Worm (Caenorhabditis elegans) whole organism, young adult: ENCODE results near the gene kel-3.

Source experiments
- B0261.1 ChIP-seq: sonication (generic microtip); optimal IDR thresholded peaks from 2 replicates; lab custom pipeline; 2016; ENCODE audit warnings: mild to moderate bottlenecking, missing genetic modification characterization, moderate library complexity, missing compliant biosample characterization
- D2030.7 ChIP-seq: fragments of 200-800 bp; sonication (Bioruptor generic); IDR thresholded peaks from 2 replicates; pipeline ENCODE4 v1.3.6; 2022; ENCODE audit warnings: missing genetic modification reagents, missing genetic modification characterization, missing compliant biosample characterization
- F10E7.11 ChIP-seq: sonication (generic microtip); optimal IDR thresholded peaks from 2 replicates; lab custom pipeline; 2017; ENCODE audit warnings: mild to moderate bottlenecking, missing genetic modification characterization, moderate library complexity, missing compliant biosample characterization
- F23B12.7 ChIP-seq: sonication (generic microtip); optimal IDR thresholded peaks from 2 replicates; lab custom pipeline; 2017; ENCODE audit warnings: missing genetic modification characterization, mild to moderate bottlenecking, missing compliant biosample characterization, antibody characterized with exemption, moderate library complexity; ENCODE audit not compliant: insufficient read depth
- F39B2.1 ChIP-seq: fragments of 200-800 bp; sonication (Bioruptor generic); IDR thresholded peaks from 2 replicates; pipeline ENCODE4 v1.3.6; 2022; ENCODE audit warnings: missing genetic modification reagents, missing genetic modification characterization, missing compliant biosample characterization
- F55B11.4 ChIP-seq: sonication (generic microtip); optimal IDR thresholded peaks from 2 replicates; lab custom pipeline; 2016; ENCODE audit warnings: missing compliant biosample characterization, missing genetic modification characterization, borderline replicate concordance; ENCODE audit not compliant: insufficient read depth
- F57C9.4 ChIP-seq: sonication (generic microtip); optimal IDR thresholded peaks from 2 replicates; lab custom pipeline; 2017; ENCODE audit warnings: mild to moderate bottlenecking, missing genetic modification characterization, missing compliant biosample characterization
- T07F8.4 ChIP-seq: sonication (generic microtip); optimal IDR thresholded peaks from 2 replicates; lab custom pipeline; 2016; ENCODE audit warnings: mild to moderate bottlenecking, missing genetic modification characterization, moderate library complexity, missing compliant biosample characterization
- Y95B8A.8 ChIP-seq: fragments of 200-800 bp; sonication (Bioruptor generic); IDR thresholded peaks from 2 replicates; pipeline ENCODE4 v1.3.6; 2022; ENCODE audit warnings: missing genetic modification reagents, missing genetic modification characterization, missing compliant biosample characterization
- akir-1 ChIP-seq: fragments of 200-800 bp; sonication (Bioruptor generic); optimal IDR thresholded peaks from 2 replicates; lab custom pipeline; 2018; ENCODE audit warnings: mild to moderate bottlenecking, missing genetic modification characterization, moderate library complexity, missing compliant biosample characterization
- attf-3 ChIP-seq: fragments of 200-800 bp; sonication (Bioruptor generic); conservative IDR thresholded peaks from 2 replicates; pipeline ENCODE4 v1.3.6; 2022; ENCODE audit warnings: missing genetic modification reagents, missing genetic modification characterization, missing compliant biosample characterization
- attf-5 ChIP-seq: fragments of 200-800 bp; sonication (Bioruptor generic); optimal IDR thresholded peaks from 2 replicates; lab custom pipeline; 2018; ENCODE audit warnings: mild to moderate bottlenecking, missing genetic modification characterization, missing compliant biosample characterization
- bed-1 ChIP-seq: fragments of 200-800 bp; sonication (Bioruptor generic); IDR thresholded peaks from 2 replicates; pipeline ENCODE4 v1.3.6; 2022; ENCODE audit warnings: missing genetic modification reagents, missing genetic modification characterization, missing compliant biosample characterization
- cebp-1 ChIP-seq, 2 experiments: fragments of 200-800 bp in 1 of 2; sonication (Bioruptor generic) in 1 of 2; sonication (generic microtip) in 1 of 2; IDR thresholded peaks in 1 of 2; optimal IDR thresholded peaks in 1 of 2; 2 replicates each; pipeline versions ENCODE4 v1.3.6 to Lab custom; 2017 to 2022; ENCODE audit warnings: missing compliant biosample characterization in 2 of 2, missing genetic modification characterization in 2 of 2, mild to moderate bottlenecking in 1 of 2, missing genetic modification reagents in 1 of 2, moderate library complexity in 1 of 2
- cebp-2 ChIP-seq: fragments of 200-800 bp; sonication (Bioruptor generic); IDR thresholded peaks from 2 replicates; pipeline ENCODE4 v1.3.6; 2022; ENCODE audit warnings: missing genetic modification characterization, missing compliant biosample characterization
- ceh-100 ChIP-seq: fragments of 200-800 bp; sonication (Bioruptor generic); IDR thresholded peaks from 2 replicates; pipeline ENCODE4 v1.3.6; 2022; ENCODE audit warnings: missing genetic modification reagents, missing genetic modification characterization, missing compliant biosample characterization
- ceh-40 ChIP-seq: fragments of 200-800 bp; sonication (Bioruptor generic); IDR thresholded peaks from 2 replicates; pipeline ENCODE4 v1.3.6; 2022; ENCODE audit warnings: missing genetic modification characterization, missing compliant biosample characterization
- dox-1 ChIP-seq: fragments of 200-800 bp; sonication (Bioruptor generic); IDR thresholded peaks from 2 replicates; pipeline ENCODE4 v1.3.6; 2022; ENCODE audit warnings: missing genetic modification reagents, missing genetic modification characterization, missing compliant biosample characterization
- egl-18 ChIP-seq: fragments of 200-800 bp; sonication (Bioruptor generic); IDR thresholded peaks from 2 replicates; pipeline ENCODE4 v1.3.6; 2022; ENCODE audit warnings: missing genetic modification reagents, missing genetic modification characterization, missing compliant biosample characterization
- ekl-4 ChIP-seq: fragments of 200-800 bp; sonication (Bioruptor generic); IDR thresholded peaks from 2 replicates; pipeline ENCODE4 v1.3.6; 2022; ENCODE audit warnings: missing genetic modification reagents, missing genetic modification characterization, missing compliant biosample characterization
- him-1 ChIP-seq: sonication (generic microtip); optimal IDR thresholded peaks from 2 replicates; lab custom pipeline; 2016; ENCODE audit warnings: missing genotype, missing genetic modification reagents, missing genetic modification characterization, missing compliant biosample characterization
- hmg-1.2 ChIP-seq: fragments of 200-800 bp; sonication (Bioruptor generic); IDR thresholded peaks from 2 replicates; pipeline ENCODE4 v1.3.6; 2022; ENCODE audit warnings: missing genetic modification reagents, missing genetic modification characterization, missing compliant biosample characterization
- hmg-20 ChIP-seq: fragments of 200-800 bp; sonication (Bioruptor generic); IDR thresholded peaks from 2 replicates; pipeline ENCODE4 v1.3.6; 2022; ENCODE audit warnings: missing genetic modification reagents, missing genetic modification characterization, missing compliant biosample characterization
- hrde-1 ChIP-seq: sonication (generic microtip); optimal IDR thresholded peaks from 2 replicates; lab custom pipeline; 2016; ENCODE audit warnings: missing genetic modification characterization, mild to moderate bottlenecking, missing compliant biosample characterization, moderate library complexity, missing genotype, missing genetic modification reagents, borderline replicate concordance
- let-607 ChIP-seq, 2 experiments: fragments of 200-800 bp in 1 of 2; sonication (Bioruptor generic) in 1 of 2; sonication (generic microtip) in 1 of 2; optimal IDR thresholded peaks; 2 replicates each; lab custom pipeline; 2016 to 2018; ENCODE audit warnings: mild to moderate bottlenecking in 2 of 2, missing compliant biosample characterization in 2 of 2, missing genetic modification characterization in 2 of 2, moderate library complexity in 2 of 2, missing genotype in 1 of 2
- lin-40 ChIP-seq: sonication (generic microtip); optimal IDR thresholded peaks from 2 replicates; lab custom pipeline; 2016; ENCODE audit warnings: missing genetic modification characterization, mild to moderate bottlenecking, missing compliant biosample characterization, missing genotype, missing genetic modification reagents
- madf-10 ChIP-seq: sonication (generic microtip); optimal IDR thresholded peaks from 2 replicates; lab custom pipeline; 2016; ENCODE audit warnings: mild to moderate bottlenecking, missing genetic modification characterization, missing compliant biosample characterization
- mes-4 ChIP-seq: sonication (generic microtip); optimal IDR thresholded peaks from 2 replicates; lab custom pipeline; 2016; ENCODE audit warnings: missing genotype, missing genetic modification characterization, missing compliant biosample characterization
- nfya-1 ChIP-seq: sonication (generic microtip); optimal IDR thresholded peaks from 2 replicates; lab custom pipeline; 2017; ENCODE audit warnings: antibody characterized with exemption, missing compliant biosample characterization, missing genetic modification characterization, borderline replicate concordance; ENCODE audit not compliant: insufficient read depth
- nfya-2 ChIP-seq: fragments of 200-800 bp; sonication (Bioruptor generic); IDR thresholded peaks from 2 replicates; pipeline ENCODE4 v1.3.6; 2022; ENCODE audit warnings: missing genetic modification reagents, missing genetic modification characterization, missing compliant biosample characterization
- nfyb-1 ChIP-seq: fragments of 200-800 bp; sonication (Bioruptor generic); IDR thresholded peaks from 2 replicates; pipeline ENCODE4 v1.3.6; 2022; ENCODE audit warnings: missing genetic modification reagents, missing genetic modification characterization, missing compliant biosample characterization
- nhr-90 ChIP-seq: sonication (generic microtip); optimal IDR thresholded peaks from 2 replicates; lab custom pipeline; 2016; ENCODE audit warnings: missing genotype, mild to moderate bottlenecking, missing genetic modification characterization, missing compliant biosample characterization
- rcor-1 ChIP-seq: fragments of 200-800 bp; sonication (Bioruptor generic); IDR thresholded peaks from 2 replicates; pipeline ENCODE4 v1.3.6; 2022; ENCODE audit warnings: missing genetic modification reagents, missing genetic modification characterization, missing compliant biosample characterization
- rec-8 ChIP-seq, 2 experiments: sonication (generic microtip); optimal IDR thresholded peaks; 2 replicates each; lab custom pipeline; 2016; ENCODE audit warnings: mild to moderate bottlenecking in 2 of 2, missing genetic modification characterization in 2 of 2, missing genetic modification reagents in 2 of 2, missing genotype in 2 of 2, missing biosample characterization in 1 of 2, missing compliant biosample characterization in 1 of 2, moderate library complexity in 1 of 2
- sea-2 ChIP-seq: fragments of 200-800 bp; sonication (Bioruptor generic); IDR thresholded peaks from 2 replicates; pipeline ENCODE4 v1.3.6; 2022; ENCODE audit warnings: missing genetic modification characterization, missing compliant biosample characterization
- snpc-1.3 ChIP-seq: sonication (generic microtip); optimal IDR thresholded peaks from 2 replicates; lab custom pipeline; 2017; ENCODE audit warnings: missing genetic modification characterization, mild to moderate bottlenecking, missing compliant biosample characterization, antibody characterized with exemption, moderate library complexity, missing genotype, missing genetic modification reagents; ENCODE audit not compliant: insufficient read depth
- somi-1 ChIP-seq: fragments of 200-800 bp; sonication (Bioruptor generic); optimal IDR thresholded peaks from 2 replicates; lab custom pipeline; 2018; ENCODE audit warnings: mild to moderate bottlenecking, missing genetic modification characterization, missing compliant biosample characterization
- sptf-2 ChIP-seq: fragments of 200-800 bp; sonication (Bioruptor generic); optimal IDR thresholded peaks from 2 replicates; lab custom pipeline; 2018; ENCODE audit warnings: mild to moderate bottlenecking, missing genetic modification characterization, missing compliant biosample characterization
- zfh-2 ChIP-seq: fragments of 200-800 bp; sonication (Bioruptor generic); conservative IDR thresholded peaks from 2 replicates; pipeline ENCODE4 v1.3.6; 2022; ENCODE audit warnings: missing genetic modification reagents, missing genetic modification characterization, missing compliant biosample characterization
- ztf-25 ChIP-seq: fragments of 200-800 bp; sonication (Bioruptor generic); IDR thresholded peaks from 2 replicates; pipeline ENCODE4 v1.3.6; 2022; ENCODE audit warnings: missing genetic modification reagents, missing genetic modification characterization, missing compliant biosample characterization
- ztf-28 ChIP-seq: fragments of 200-800 bp; sonication (Bioruptor generic); IDR thresholded peaks from 2 replicates; pipeline ENCODE4 v1.3.6; 2022; ENCODE audit warnings: missing genetic modification reagents, missing genetic modification characterization, missing compliant biosample characterization
- ztf-3 ChIP-seq: fragments of 200-800 bp; sonication (Bioruptor generic); optimal IDR thresholded peaks from 2 replicates; lab custom pipeline; 2018; ENCODE audit warnings: mild to moderate bottlenecking, missing genetic modification characterization, missing compliant biosample characterization
- ztf-6 ChIP-seq: fragments of 200-800 bp; sonication (Bioruptor generic); IDR thresholded peaks from 2 replicates; pipeline ENCODE4 v1.3.6; 2022; ENCODE audit warnings: missing genetic modification reagents, missing genetic modification characterization, missing compliant biosample characterization

Gene kel-3

DNA sequence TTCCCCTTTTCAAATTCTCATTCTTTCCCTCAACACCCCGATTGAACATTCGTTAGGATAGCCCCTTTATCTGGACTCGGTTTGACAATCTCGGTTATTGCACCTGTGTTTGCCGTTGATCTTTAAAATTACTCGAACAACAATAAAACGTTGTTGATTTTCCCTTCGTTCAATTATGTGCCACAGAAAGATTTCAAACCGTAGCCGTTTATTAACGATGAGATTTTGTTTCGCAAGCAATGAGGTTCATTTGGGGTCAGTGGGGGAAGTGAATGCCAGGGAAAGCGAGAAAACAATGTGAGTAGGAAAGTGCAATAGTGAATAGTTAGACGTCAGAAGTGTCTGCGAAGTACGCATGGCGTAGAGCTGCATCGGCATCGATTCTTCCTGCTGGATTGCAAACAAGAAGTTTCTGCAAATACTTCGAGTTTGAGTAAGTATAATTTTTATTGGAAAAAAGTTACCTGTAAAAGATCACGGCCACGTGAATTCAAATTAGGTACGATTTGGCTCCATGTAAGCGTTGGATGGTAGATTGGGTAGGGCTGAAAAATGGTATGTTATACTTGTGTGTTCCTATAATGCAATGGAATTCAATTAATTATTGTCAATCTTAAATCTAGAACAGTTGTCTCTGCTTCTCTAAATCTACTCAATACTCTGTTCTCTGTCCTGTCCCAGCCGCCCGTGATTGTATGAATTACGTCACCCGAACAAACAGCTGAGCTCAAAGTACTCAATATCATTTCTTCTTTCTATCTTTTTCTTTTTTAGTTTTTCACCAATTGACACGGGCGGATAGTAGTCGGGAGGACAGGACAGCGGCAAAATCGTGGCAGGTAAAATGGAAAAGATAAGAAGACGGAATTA, at the start of gene kel-3 (continued):
- TF ChIP-seq rec-8 (tag; optimal IDR thresholded peaks at IDR 0.05; lab: Kevin White, UChicago) (peak; percentile 31 to 57), ztf-3 (GFP tag; lab: Kevin White, UChicago) (peak; percentile 91), T07F8.4 (tag; lab: Kevin White, UChicago) (peak; percentile 75), cebp-2 (GFP tag; lab: Robert Waterston, UW) (no peak; the same call in 1 of the 2 replicates), ekl-4 (GFP tag; lab: Robert Waterston, UW) (peak; percentile 97), F55B11.4 (tag; lab: Kevin White, UChicago) (no peak), hmg-20 (GFP tag; lab: Robert Waterston, UW) (peak; percentile 34; the same call in 1 of the 2 replicates), ztf-6 (GFP tag; lab: Robert Waterston, UW) (no peak; the same call in 1 of the 2 replicates), bed-1 (GFP tag; lab: Robert Waterston, UW) (peak; percentile 82; the same call in 1 of the 2 replicates), ztf-28 (0 out of 2 replicates have a peak, but pooled peaks have one; percentile 47), F10E7.11 (tag; lab: Kevin White, UChicago) (peak; percentile 97), nfya-1 (tag; lab: Kevin White, UChicago) (no peak), ceh-100 (GFP tag; lab: Robert Waterston, UW) (peak; percentile 76), akir-1 (GFP tag; lab: Kevin White, UChicago) (no peak), sea-2 (GFP tag; lab: Robert Waterston, UW) (peak; percentile 66; the same call in 1 of the 2 replicates), attf-5 (GFP tag; lab: Kevin White, UChicago) (peak; percentile 70), attf-3 (GFP tag; lab: Robert Waterston, UW) (peak; percentile 32; the same call in 1 of the 2 replicates), dox-1 (GFP tag; lab: Robert Waterston, UW) (peak; percentile 83), sptf-2 (GFP tag; lab: Kevin White, UChicago) (no peak), nfyb-1 (GFP tag; lab: Robert Waterston, UW) (peak; percentile 94), F23B12.7 (tag; lab: Kevin White, UChicago) (peak; percentile 73), lin-40 (tag; lab: Kevin White, UChicago) (peak; percentile 51), somi-1 (GFP tag; lab: Kevin White, UChicago) (peak; percentile 77), B0261.1 (peak; percentile 38), nfya-2 (GFP tag; lab: Robert Waterston, UW) (peak; percentile 83; the same call in 1 of the 2 replicates), F57C9.4 (peak; percentile 92), let-607 (tag; optimal IDR thresholded peaks at IDR 0.05; lab: Kevin White, UChicago) (peak; percentile 60 to 71), cebp-1 (GFP tag; IDR thresholded peaks at IDR 0.05; lab: Robert Waterston, UW) (no peak), cebp-1 (tag; optimal IDR thresholded peaks at IDR 0.05; lab: Kevin White, UChicago) (peak; percentile 78), rcor-1 (GFP tag; lab: Robert Waterston, UW) (peak; percentile 74), D2030.7 (GFP tag; lab: Robert Waterston, UW) (peak; percentile 91), nhr-90 (tag; lab: Kevin White, UChicago) (peak; percentile 80), ztf-25 (GFP tag; lab: Robert Waterston, UW) (peak; percentile 80), F39B2.1 (GFP tag; lab: Robert Waterston, UW) (peak; percentile 84)

- TF ChIP-seq akir-1 (GFP tag; lab: Kevin White, UChicago), result no peak
- no peak for TF ChIP-seq madf-10
- TF ChIP-seq zfh-2 (GFP tag; lab: Robert Waterston, UW), result no peak
- no peak for TF ChIP-seq ceh-40 (GFP tag; lab: Robert Waterston, UW)
- TF ChIP-seq snpc-1.3 (tag; lab: Kevin White, UChicago), result no peak
- no peak for TF ChIP-seq dox-1 (GFP tag; lab: Robert Waterston, UW)
- TF ChIP-seq hrde-1, result no peak
- TF ChIP-seq hmg-1.2 (GFP tag; lab: Robert Waterston, UW), result peak; percentile 59; the same call in 1 of the 2 replicates
- no peak for TF ChIP-seq mes-4
- TF ChIP-seq Y95B8A.8 (GFP tag; lab: Robert Waterston, UW), result no peak
- no peak for TF ChIP-seq him-1 (tag; lab: Kevin White, UChicago)
- 0 out of 2 replicates have a peak, but pooled peaks have one; percentile 21 for TF ChIP-seq D2030.7 (GFP tag; lab: Robert Waterston, UW)
- no peak for TF ChIP-seq rcor-1 (GFP tag; lab: Robert Waterston, UW)
- no peak for TF ChIP-seq egl-18 (GFP tag; lab: Robert Waterston, UW)
- TF ChIP-seq T07F8.4 (tag; lab: Kevin White, UChicago), result no peak
- TF ChIP-seq ceh-100 (GFP tag; lab: Robert Waterston, UW), result no peak
These were observed 45.6 kb upstream of the kel-3 start for ce11 chrIII:13418975-13419374.
